Fruit fly (Drosophila melanogaster): ENCODE data around the gene Tbca.

- TF ChIP-seq h (optimal IDR thresholded peaks at IDR 0.05) (no peak), insv (optimal IDR thresholded peaks at IDR 0.05) (no peak), ttk (optimal IDR thresholded peaks at IDR 0.05) (no peak), psq (optimal IDR thresholded peaks at IDR 0.05) (no peak), Myc (optimal IDR thresholded peaks at IDR 0.05) (no peak)
Measured at dm6 chr3R:31721958-31722357, 21.3 kb upstream of the Tbca start.

Data from Kc167 (cell line).